Worm (Caenorhabditis elegans) whole organism, late embryonic: Measurements from ENCODE around the gene dhrr-1.

Source experiments
- ama-1 ChIP-seq: fragments of 150-350 bp; optimal IDR thresholded peaks from 2 replicates; lab custom pipeline; 2014
- elt-4 ChIP-seq: sonication (generic microtip); optimal IDR thresholded peaks from 2 replicates; lab custom pipeline; 2016; ENCODE audit warnings: missing genetic modification characterization, missing compliant biosample characterization
- fkh-10 ChIP-seq: fragments of 150-350 bp; optimal IDR thresholded peaks from 2 replicates; lab custom pipeline; 2014; ENCODE audit warnings: missing biosample characterization, missing genetic modification reagents, missing genetic modification characterization
- lin-11 ChIP-seq: fragments of 200-800 bp; sonication (Bioruptor generic); optimal IDR thresholded peaks from 2 replicates; lab custom pipeline; 2018; ENCODE audit warnings: mild to moderate bottlenecking, missing genetic modification characterization, missing compliant biosample characterization
- unc-3 ChIP-seq, 2 experiments: fragments of 200-800 bp in 1 of 2; sonication (Bioruptor generic) in 1 of 2; sonication (generic microtip) in 1 of 2; conservative IDR thresholded peaks in 1 of 2; optimal IDR thresholded peaks in 1 of 2; 2 replicates each; pipeline versions ENCODE4 v1.3.6 to Lab custom; 2016 to 2022; ENCODE audit warnings: missing compliant biosample characterization in 2 of 2, missing genetic modification characterization in 2 of 2, missing genetic modification reagents in 1 of 2

DNA sequence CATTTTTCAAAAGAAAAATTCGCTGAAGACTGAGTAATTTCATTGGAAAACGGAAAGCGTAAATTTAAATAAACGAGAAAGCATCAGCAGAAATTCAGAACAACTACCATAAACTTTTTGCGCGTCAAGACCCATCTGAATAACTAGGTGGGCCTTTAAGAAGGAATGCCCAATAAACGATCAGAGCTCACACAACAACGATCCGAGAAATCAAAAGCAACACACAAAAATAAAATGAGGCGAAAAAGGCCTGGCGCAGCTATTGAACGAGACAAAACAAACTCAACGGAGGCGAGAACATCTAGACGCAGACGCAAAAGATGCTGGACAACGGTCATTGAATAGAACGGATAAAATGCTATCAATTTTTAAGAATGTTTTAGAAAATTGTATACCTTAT lies 54.4 kb downstream of the dhrr-1 start:
- TF ChIP-seq ama-1 (lab: Kevin White, UChicago): no peak
- no peak for TF ChIP-seq unc-3 (GFP tag; conservative IDR thresholded peaks at IDR 0.05; lab: Robert Waterston, UW)
- TF ChIP-seq unc-3 (tag; optimal IDR thresholded peaks at IDR 0.05; lab: Kevin White, UChicago): no peak
- no peak for TF ChIP-seq elt-4 (tag; lab: Kevin White, UChicago)
- TF ChIP-seq fkh-10: no peak
- no peak for TF ChIP-seq lin-11 (tag; lab: Kevin White, UChicago)
